Worm (Caenorhabditis elegans) whole organism, L1 larva: ENCODE measurements around the gene crn-6.
A peak's percentile ranks its signal among the peaks of the same experiment; 100 is the strongest.

Experiments used
- C34B4.2 ChIP-seq: sonication (generic microtip); optimal IDR thresholded peaks from 2 replicates; lab custom pipeline; 2017; ENCODE audit warnings: mild to moderate bottlenecking, missing genetic modification characterization, missing compliant biosample characterization
- ceh-8 ChIP-seq: fragments of 200-800 bp; sonication (Bioruptor generic); optimal IDR thresholded peaks from 2 replicates; lab custom pipeline; 2018; ENCODE audit warnings: mild to moderate bottlenecking, missing genetic modification characterization, moderate library complexity, missing compliant biosample characterization
- ceh-82 ChIP-seq, 3 experiments: fragments of 150-350 bp in 1 of 3; sonication (generic microtip) in 2 of 3; optimal IDR thresholded peaks; 2 replicates each; lab custom pipeline; 2014 to 2017; ENCODE audit warnings: missing biosample characterization in 3 of 3, missing genetic modification characterization in 3 of 3
- ces-1 ChIP-seq: fragments of 150-350 bp; optimal IDR thresholded peaks from 2 replicates; lab custom pipeline; 2014; ENCODE audit warnings: missing biosample characterization, missing genetic modification reagents, missing genetic modification characterization
- dpl-1 ChIP-seq, 3 experiments: fragments of 150-350 bp in 2 of 3; sonication (generic microtip) in 1 of 3; optimal IDR thresholded peaks; 2 replicates each; lab custom pipeline; 2014 to 2017; ENCODE audit warnings: missing biosample characterization in 3 of 3, missing genetic modification characterization in 3 of 3, missing genetic modification reagents in 3 of 3
- dsc-1 ChIP-seq: sonication (generic microtip); optimal IDR thresholded peaks from 2 replicates; lab custom pipeline; 2016; ENCODE audit warnings: mild to moderate bottlenecking, missing genetic modification characterization, missing compliant biosample characterization
- efl-1 ChIP-seq, 4 experiments: fragments of 150-350 bp; optimal IDR thresholded peaks in 3 of 4; peaks in 1 of 4; 1 replicate in 1 of 4; 2 replicates in 3 of 4; lab custom pipeline; 2014; ENCODE audit warnings: missing biosample characterization in 2 of 4, missing genetic modification characterization in 2 of 4, missing genetic modification reagents in 2 of 4
- egl-13 ChIP-seq: sonication (generic microtip); optimal IDR thresholded peaks from 2 replicates; lab custom pipeline; 2016; ENCODE audit warnings: missing genotype, missing genetic modification reagents, missing genetic modification characterization, missing compliant biosample characterization
- elt-2 ChIP-seq: sonication (generic microtip); optimal IDR thresholded peaks from 2 replicates; lab custom pipeline; 2016; ENCODE audit warnings: missing genetic modification characterization, mild to moderate bottlenecking, inconsistent platforms, missing compliant biosample characterization, missing genetic modification reagents
- elt-3 ChIP-seq, 6 experiments: fragments of 150-350 bp in 1 of 6; sonication (generic microtip); optimal IDR thresholded peaks; 2 replicates each; lab custom pipeline; 2017 to 2018; ENCODE audit warnings: missing biosample characterization in 6 of 6, missing genetic modification characterization in 6 of 6, inconsistent platforms in 1 of 6
- hlh-4 ChIP-seq: sonication (generic microtip); optimal IDR thresholded peaks from 2 replicates; lab custom pipeline; 2016; ENCODE audit warnings: mild to moderate bottlenecking, missing genetic modification characterization, missing compliant biosample characterization
- isw-1 ChIP-seq: fragments of 200-800 bp; sonication (Bioruptor generic); IDR thresholded peaks from 2 replicates; pipeline ENCODE4 v1.3.6; 2022; ENCODE audit warnings: missing genetic modification characterization, missing compliant biosample characterization
- jun-1 ChIP-seq: fragments of 150-350 bp; optimal IDR thresholded peaks from 2 replicates; lab custom pipeline; 2014; ENCODE audit warnings: missing biosample characterization, missing genetic modification reagents, missing genetic modification characterization
- lin-13 ChIP-seq: fragments of 150-350 bp; optimal IDR thresholded peaks from 2 replicates; lab custom pipeline; 2014; ENCODE audit warnings: missing biosample characterization, missing genetic modification reagents, missing genetic modification characterization
- lin-14 ChIP-seq: fragments of 200-800 bp; sonication (Bioruptor generic); optimal IDR thresholded peaks from 2 replicates; lab custom pipeline; 2018; ENCODE audit warnings: mild to moderate bottlenecking, missing genetic modification characterization, moderate library complexity, missing compliant biosample characterization
- lin-15B ChIP-seq: fragments of 150-350 bp; sonication (generic microtip); optimal IDR thresholded peaks from 3 replicates; lab custom pipeline; 2014; ENCODE audit warnings: missing biosample characterization, missing genetic modification characterization
- lin-39 ChIP-seq: fragments of 150-350 bp; optimal IDR thresholded peaks from 2 replicates; lab custom pipeline; 2014; ENCODE audit warnings: missing biosample characterization, missing genetic modification reagents, missing genetic modification characterization
- lir-3 ChIP-seq: sonication (generic microtip); optimal IDR thresholded peaks from 2 replicates; lab custom pipeline; 2016; ENCODE audit warnings: mild to moderate bottlenecking, missing genetic modification characterization, moderate library complexity, missing compliant biosample characterization; ENCODE audit not compliant: poor library complexity
- lsy-2 ChIP-seq, 2 experiments: fragments of 150-350 bp; optimal IDR thresholded peaks; 2 replicates each; lab custom pipeline; 2014; ENCODE audit warnings: missing biosample characterization in 2 of 2, missing genetic modification characterization in 2 of 2
- mab-9 ChIP-seq: fragments of 200-800 bp; sonication (Bioruptor generic); IDR thresholded peaks from 2 replicates; pipeline ENCODE4 v1.3.6; 2022; ENCODE audit warnings: missing genetic modification reagents, missing genetic modification characterization, missing compliant biosample characterization
- mep-1 ChIP-seq: fragments of 150-350 bp; optimal IDR thresholded peaks from 2 replicates; lab custom pipeline; 2014; ENCODE audit warnings: missing biosample characterization, missing genetic modification characterization
- nhr-19 ChIP-seq: fragments of 200-800 bp; sonication (Bioruptor generic); conservative IDR thresholded peaks from 2 replicates; pipeline ENCODE4 v1.3.6; 2022; ENCODE audit warnings: missing genetic modification characterization, missing compliant biosample characterization
- nhr-28 ChIP-seq: fragments of 150-350 bp; optimal IDR thresholded peaks from 2 replicates; lab custom pipeline; 2014; ENCODE audit warnings: missing biosample characterization, missing genetic modification characterization
- nhr-47 ChIP-seq: sonication (generic microtip); optimal IDR thresholded peaks from 2 replicates; lab custom pipeline; 2016; ENCODE audit warnings: mild to moderate bottlenecking, missing genetic modification characterization, moderate library complexity, missing compliant biosample characterization
- nhr-71 ChIP-seq: sonication (generic microtip); optimal IDR thresholded peaks from 2 replicates; lab custom pipeline; 2016; ENCODE audit warnings: mild to moderate bottlenecking, missing genetic modification characterization, moderate library complexity, missing compliant biosample characterization
- nhr-76 ChIP-seq: sonication (generic microtip); optimal IDR thresholded peaks from 2 replicates; lab custom pipeline; 2017; ENCODE audit warnings: missing biosample characterization, missing genetic modification characterization
- nhr-84 ChIP-seq: sonication (generic microtip); optimal IDR thresholded peaks from 2 replicates; lab custom pipeline; 2017; ENCODE audit warnings: missing biosample characterization, missing genetic modification characterization
- nhr-90 ChIP-seq: sonication (generic microtip); optimal IDR thresholded peaks from 2 replicates; lab custom pipeline; 2016; ENCODE audit warnings: mild to moderate bottlenecking, missing genetic modification characterization, missing compliant biosample characterization; ENCODE audit not compliant: poor library complexity
- pag-3 ChIP-seq: sonication (generic microtip); optimal IDR thresholded peaks from 2 replicates; lab custom pipeline; 2017; ENCODE audit warnings: missing genetic modification characterization, mild to moderate bottlenecking, missing compliant biosample characterization, antibody characterized with exemption, borderline replicate concordance; ENCODE audit not compliant: insufficient read depth
- rnt-1 ChIP-seq: sonication (generic microtip); optimal IDR thresholded peaks from 2 replicates; lab custom pipeline; 2016; ENCODE audit warnings: mild to moderate bottlenecking, missing genetic modification characterization, moderate library complexity, missing compliant biosample characterization
- snu-23 ChIP-seq: sonication (generic microtip); optimal IDR thresholded peaks from 2 replicates; lab custom pipeline; 2016; ENCODE audit warnings: missing genetic modification characterization, missing compliant biosample characterization
- sup-37 ChIP-seq: fragments of 200-800 bp; sonication (Bioruptor generic); optimal IDR thresholded peaks from 2 replicates; lab custom pipeline; 2018; ENCODE audit warnings: mild to moderate bottlenecking, missing genetic modification characterization, missing compliant biosample characterization
- unc-130 ChIP-seq: fragments of 150-350 bp; optimal IDR thresholded peaks from 2 replicates; lab custom pipeline; 2017; ENCODE audit warnings: missing biosample characterization, missing genetic modification characterization, inconsistent platforms
- unc-62 ChIP-seq: fragments of 150-350 bp; optimal IDR thresholded peaks from 2 replicates; lab custom pipeline; 2014; ENCODE audit warnings: missing biosample characterization, missing genetic modification reagents, missing genetic modification characterization
- unc-86 ChIP-seq: sonication (generic microtip); optimal IDR thresholded peaks from 2 replicates; lab custom pipeline; 2016; ENCODE audit warnings: missing genetic modification characterization, missing compliant biosample characterization

crn-6 gene

DNA sequence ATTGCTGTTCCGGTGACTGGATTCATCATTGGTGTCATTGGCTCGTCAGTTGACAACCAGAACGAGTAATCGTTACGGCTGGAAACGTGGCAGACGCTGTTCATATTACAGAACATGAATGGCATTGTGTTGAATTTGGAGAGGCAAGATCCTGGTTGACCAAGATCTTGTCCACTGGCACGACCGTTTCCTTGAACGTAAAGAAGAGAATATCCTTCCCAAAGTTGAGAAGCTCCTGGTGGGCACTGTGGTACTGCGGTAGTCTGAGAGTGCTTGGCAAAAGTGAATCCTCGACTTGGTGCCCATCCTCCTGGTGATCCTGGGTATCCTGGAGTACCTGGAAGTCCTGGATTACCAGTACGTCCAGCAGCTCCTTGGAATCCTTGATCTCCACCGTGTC is 29.1 kb upstream of the crn-6 start:
- TF ChIP-seq efl-1 (optimal IDR thresholded peaks at IDR 0.05; lab: Kevin White, UChicago) (no peak), efl-1 (GFP tag; optimal IDR thresholded peaks at IDR 0.05 in 1 of 2; lab: Kevin White, UChicago) (peak in 1 of 2 experiments; percentile 85), snu-23 (GFP tag; lab: Kevin White, UChicago) (no peak)

DNA sequence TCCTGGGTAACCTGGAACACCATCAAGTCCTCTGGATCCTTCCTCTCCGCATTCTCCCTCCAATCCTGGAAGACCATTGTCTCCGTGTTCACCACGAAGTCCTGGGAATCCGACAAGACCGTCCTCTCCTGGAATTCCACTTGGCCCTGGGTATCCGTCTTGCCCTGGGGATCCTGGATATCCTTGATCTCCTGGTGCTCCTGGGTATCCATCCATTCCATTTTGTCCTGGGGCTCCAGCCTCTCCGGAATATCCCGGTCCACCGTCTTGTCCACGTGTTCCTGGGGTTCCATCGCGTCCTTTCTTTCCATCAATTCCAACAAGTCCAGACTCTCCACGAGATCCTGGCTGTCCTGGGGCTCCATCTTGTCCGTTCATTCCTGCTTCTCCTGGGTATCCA is 27.0 kb upstream of the crn-6 start:
- no peak for TF ChIP-seq egl-13 (tag; lab: Kevin White, UChicago)
- no peak for TF ChIP-seq nhr-76 (tag; lab: Kevin White, UChicago)
- no peak for TF ChIP-seq dsc-1 (tag; lab: Kevin White, UChicago)
- TF ChIP-seq ceh-82 (tag; optimal IDR thresholded peaks at IDR 0.05; lab: Kevin White, UChicago) = no peak
- TF ChIP-seq jun-1 (tag; lab: Kevin White, UChicago) = no peak
- no peak for TF ChIP-seq dpl-1 (GFP tag; optimal IDR thresholded peaks at IDR 0.05; lab: Kevin White, UChicago)
- TF ChIP-seq lin-39 (tag; lab: Kevin White, UChicago) = no peak
- TF ChIP-seq elt-3 (tag; optimal IDR thresholded peaks at IDR 0.05; lab: Kevin White, UChicago) = no peak
- no peak for TF ChIP-seq nhr-19 (GFP tag; lab: Robert Waterston, UW)
- TF ChIP-seq nhr-28 = no peak
- TF ChIP-seq nhr-47 (tag; lab: Kevin White, UChicago) = no peak
- TF ChIP-seq C34B4.2 (tag; lab: Kevin White, UChicago) = no peak

DNA sequence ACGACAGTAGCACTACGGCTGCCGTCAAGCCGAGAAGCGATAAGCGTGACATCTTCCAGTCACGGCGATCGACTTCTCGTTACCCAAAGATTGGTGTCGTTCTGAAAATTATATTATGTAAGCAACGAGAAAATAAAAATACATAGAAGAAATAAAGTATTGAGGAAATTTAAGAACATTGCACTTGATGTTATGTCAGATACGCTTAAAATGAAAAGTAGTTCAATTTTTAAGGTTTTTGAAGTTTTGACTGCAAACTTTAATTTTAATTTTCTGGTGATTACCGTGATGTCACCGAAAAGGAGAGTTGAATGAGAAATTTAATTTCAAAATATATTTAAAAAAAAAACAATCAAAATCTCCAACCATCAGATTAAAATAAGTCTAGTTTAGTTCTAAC is 22.7 kb upstream of the crn-6 start, which contains the start of gene emb-9:
Gene emb-9 (minus strand): TSS at position 101 of the 400 bp plus-strand sequence.
- TF ChIP-seq unc-86 (tag; lab: Kevin White, UChicago) (no peak), sup-37 (no peak), isw-1 (GFP tag; lab: Robert Waterston, UW) (no peak), mab-9 (GFP tag; lab: Robert Waterston, UW) (no peak), nhr-19 (GFP tag; lab: Robert Waterston, UW) (no peak), lir-3 (no peak), elt-3 (tag; optimal IDR thresholded peaks at IDR 0.05; lab: Kevin White, UChicago) (no peak), ceh-82 (tag; optimal IDR thresholded peaks at IDR 0.05; lab: Kevin White, UChicago) (no peak), hlh-4 (tag; lab: Kevin White, UChicago) (no peak), ceh-8 (no peak), unc-62 (no peak), nhr-71 (tag; lab: Kevin White, UChicago) (no peak), ces-1 (GFP tag; lab: Kevin White, UChicago) (no peak)

DNA sequence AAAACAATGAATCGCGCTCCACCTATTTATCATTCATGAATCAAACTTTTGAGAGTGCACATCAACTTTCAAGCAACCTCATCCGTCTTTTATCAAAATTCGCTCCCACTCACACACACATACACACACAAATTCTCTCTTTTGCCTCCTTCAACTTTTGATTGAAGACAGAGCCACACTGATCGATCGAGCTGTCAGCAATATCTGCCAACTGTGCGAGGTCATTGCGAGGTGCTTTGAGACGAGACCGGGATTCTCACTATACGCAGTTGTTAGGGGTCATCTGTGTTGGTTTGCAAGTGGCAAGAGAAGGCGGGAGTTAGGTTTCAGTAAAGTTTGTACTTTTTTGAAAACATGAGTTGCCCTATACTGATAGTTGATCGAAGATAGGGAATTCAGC is 21.0 kb upstream of the crn-6 start:
- TF ChIP-seq nhr-71 (tag; lab: Kevin White, UChicago) (peak; percentile 26), lsy-2 (tag; optimal IDR thresholded peaks at IDR 0.05; lab: Kevin White, UChicago) (peak in 1 of 2 experiments; percentile 9), elt-2 (tag; lab: Kevin White, UChicago) (no peak), rnt-1 (tag; lab: Kevin White, UChicago) (peak; percentile 64), lin-15B (no peak), lin-14 (GFP tag; lab: Kevin White, UChicago) (peak; percentile 51), nhr-90 (tag; lab: Kevin White, UChicago) (no peak), nhr-47 (tag; lab: Kevin White, UChicago) (no peak), pag-3 (tag; lab: Kevin White, UChicago) (peak; percentile 73), unc-130 (tag; lab: Kevin White, UChicago) (no peak), snu-23 (GFP tag; lab: Kevin White, UChicago) (peak; percentile 0), mep-1 (tag; lab: Kevin White, UChicago) (no peak), nhr-84 (tag; lab: Kevin White, UChicago) (no peak), nhr-28 (no peak), lin-13 (GFP tag; lab: Kevin White, UChicago) (no peak)
- TF ChIP-seq, all 84 proteins: peak for 6
